Fruit fly (Drosophila melanogaster) whole organism, prepupa: Measurements from ENCODE around the gene CG7530.

Source experiments
- CG10631 ChIP-seq: fragments of 200-800 bp; sonication (Bioruptor generic); optimal IDR thresholded peaks from 2 replicates; lab custom pipeline; 2016; ENCODE audit warnings: missing biosample characterization, missing genetic modification characterization
- CG10669 ChIP-seq: fragments of 200-800 bp; sonication (Bioruptor generic); optimal IDR thresholded peaks from 3 replicates; lab custom pipeline; 2018; ENCODE audit warnings: missing biosample characterization, mild to moderate bottlenecking, missing genetic modification characterization, moderate library complexity
- CG11762 ChIP-seq: fragments of 200-800 bp; sonication (Bioruptor generic); optimal IDR thresholded peaks from 3 replicates; lab custom pipeline; 2016; ENCODE audit warnings: missing biosample characterization, missing genetic modification characterization; ENCODE audit not compliant: insufficient read depth
- CG15336 ChIP-seq: fragments of 200-800 bp; sonication (Bioruptor generic); IDR thresholded peaks from 2 replicates; pipeline ENCODE4 v1.3.6; 2022; ENCODE audit warnings: missing biosample characterization, missing genetic modification characterization
- CG1621 ChIP-seq: fragments of 200-800 bp; sonication (Bioruptor generic); optimal IDR thresholded peaks from 3 replicates; lab custom pipeline; 2018; ENCODE audit warnings: missing biosample characterization, mild to moderate bottlenecking, missing genetic modification characterization
- CG16779 ChIP-seq: fragments of 200-800 bp; sonication (Bioruptor generic); optimal IDR thresholded peaks from 3 replicates; lab custom pipeline; 2017; ENCODE audit warnings: missing biosample characterization, mild to moderate bottlenecking, missing genetic modification characterization
- CG3032 ChIP-seq: fragments of 200-800 bp; optimal IDR thresholded peaks from 2 replicates; lab custom pipeline; 2019; ENCODE audit warnings: missing biosample characterization, mild to moderate bottlenecking, missing genetic modification characterization, moderate library complexity
- CG32006 ChIP-seq: fragments of 200-800 bp; sonication (Bioruptor generic); optimal IDR thresholded peaks from 3 replicates; lab custom pipeline; 2017; ENCODE audit warnings: missing biosample characterization, mild to moderate bottlenecking, missing genetic modification characterization
- CG3919 ChIP-seq: fragments of 200-800 bp; sonication (Bioruptor generic); optimal IDR thresholded peaks from 3 replicates; lab custom pipeline; 2016; ENCODE audit warnings: missing biosample characterization, missing genetic modification characterization
- CG6163 ChIP-seq: fragments of 200-800 bp; sonication (Bioruptor generic); IDR thresholded peaks from 3 replicates; pipeline ENCODE4 v1.3.6; 2022; ENCODE audit warnings: missing biosample characterization, missing genetic modification characterization
- CG6276 ChIP-seq: fragments of 200-800 bp; sonication (Bioruptor generic); optimal IDR thresholded peaks from 2 replicates; lab custom pipeline; 2017; ENCODE audit warnings: missing biosample characterization, mild to moderate bottlenecking, missing genetic modification characterization
- CG6792 ChIP-seq: fragments of 200-800 bp; sonication (Bioruptor generic); optimal IDR thresholded peaks from 3 replicates; lab custom pipeline; 2016; ENCODE audit warnings: missing biosample characterization, missing genetic modification characterization
- CG6808 ChIP-seq: fragments of 200-800 bp; sonication (Bioruptor generic); optimal IDR thresholded peaks from 3 replicates; lab custom pipeline; 2017; ENCODE audit warnings: missing biosample characterization, missing genetic modification characterization, mild to moderate bottlenecking, moderate library complexity, missing genetic modification reagents
- CG6854 ChIP-seq: fragments of 200-800 bp; sonication (Bioruptor generic); optimal IDR thresholded peaks from 2 replicates; lab custom pipeline; 2017; ENCODE audit warnings: missing biosample characterization, mild to moderate bottlenecking, missing genetic modification characterization
- CG7368 ChIP-seq: fragments of 200-800 bp; sonication (Bioruptor generic); optimal IDR thresholded peaks from 3 replicates; lab custom pipeline; 2016; ENCODE audit warnings: missing biosample characterization, missing genetic modification characterization
- CG8119 ChIP-seq: fragments of 200-800 bp; sonication (Bioruptor generic); IDR thresholded peaks from 3 replicates; pipeline ENCODE4 v1.3.6; 2022; ENCODE audit warnings: missing biosample characterization, missing genetic modification characterization
- CG8632 ChIP-seq: fragments of 200-800 bp; sonication (Bioruptor generic); optimal IDR thresholded peaks from 3 replicates; lab custom pipeline; 2016; ENCODE audit warnings: missing biosample characterization, missing genetic modification characterization
- Eip78C ChIP-seq: fragments of 200-800 bp; sonication (Bioruptor generic); peaks from one replicate; lab custom pipeline; 2016; ENCODE audit warnings: missing biosample characterization, missing genetic modification characterization
- Eip93F ChIP-seq: fragments of 200-800 bp; sonication (Bioruptor generic); optimal IDR thresholded peaks from 2 replicates; lab custom pipeline; 2016; ENCODE audit warnings: missing biosample characterization, mild to moderate bottlenecking, missing genetic modification characterization
- Ets96B ChIP-seq: fragments of 200-800 bp; optimal IDR thresholded peaks from 2 replicates; lab custom pipeline; 2019; ENCODE audit warnings: missing biosample characterization, mild to moderate bottlenecking, missing genetic modification characterization, moderate library complexity
- Hr38 ChIP-seq: sonication (Bioruptor generic); optimal IDR thresholded peaks from 2 replicates; lab custom pipeline; 2016; ENCODE audit warnings: missing biosample characterization, missing genetic modification characterization
- Hr39 ChIP-seq: fragments of 200-800 bp; sonication (Bioruptor generic); optimal IDR thresholded peaks from 2 replicates; lab custom pipeline; 2016; ENCODE audit warnings: missing biosample characterization, missing genetic modification characterization
- Lpt ChIP-seq: fragments of 200-800 bp; sonication (Bioruptor generic); optimal IDR thresholded peaks from 3 replicates; lab custom pipeline; 2016; ENCODE audit warnings: missing biosample characterization, missing genetic modification characterization
- Met ChIP-seq: fragments of 200-800 bp; sonication (Bioruptor generic); optimal IDR thresholded peaks from 3 replicates; lab custom pipeline; 2016; ENCODE audit warnings: missing biosample characterization, missing genetic modification characterization
- OdsH ChIP-seq: fragments of 200-800 bp; sonication (Bioruptor generic); optimal IDR thresholded peaks from 3 replicates; lab custom pipeline; 2016; ENCODE audit warnings: missing biosample characterization, missing genetic modification characterization
- Smox ChIP-seq: fragments of 200-800 bp; sonication (Bioruptor generic); optimal IDR thresholded peaks from 3 replicates; lab custom pipeline; 2016; ENCODE audit warnings: missing biosample characterization, missing genetic modification characterization
- Sox102F ChIP-seq: fragments of 200-800 bp; sonication (Bioruptor generic); optimal IDR thresholded peaks from 2 replicates; lab custom pipeline; 2016; ENCODE audit warnings: missing biosample characterization, mild to moderate bottlenecking, missing genetic modification characterization
- Sox14 ChIP-seq: fragments of 200-800 bp; sonication (Bioruptor generic); optimal IDR thresholded peaks from 3 replicates; lab custom pipeline; 2016; ENCODE audit warnings: missing biosample characterization, missing genetic modification characterization
- achi ChIP-seq: fragments of 200-800 bp; sonication (Bioruptor generic); optimal IDR thresholded peaks from 3 replicates; lab custom pipeline; 2016; ENCODE audit warnings: missing biosample characterization, missing genetic modification characterization
- dac ChIP-seq: fragments of 200-800 bp; sonication (Bioruptor generic); optimal IDR thresholded peaks from 2 replicates; lab custom pipeline; 2017; ENCODE audit warnings: missing biosample characterization, mild to moderate bottlenecking, missing genetic modification characterization
- dsx ChIP-seq: fragments of 200-800 bp; optimal IDR thresholded peaks from 3 replicates; lab custom pipeline; 2019; ENCODE audit warnings: missing biosample characterization, mild to moderate bottlenecking, missing genetic modification characterization, moderate library complexity; ENCODE audit not compliant: poor library complexity, severe bottlenecking
- eg ChIP-seq: fragments of 200-800 bp; sonication (Bioruptor generic); IDR thresholded peaks from 3 replicates; pipeline ENCODE4 v1.3.6; 2022; ENCODE audit warnings: missing biosample characterization, missing genetic modification characterization
- esn ChIP-seq: fragments of 200-800 bp; sonication (Bioruptor generic); optimal IDR thresholded peaks from 2 replicates; lab custom pipeline; 2016; ENCODE audit warnings: missing biosample characterization, mild to moderate bottlenecking, missing genetic modification characterization, moderate library complexity
- fd59A ChIP-seq: fragments of 200-800 bp; sonication (Bioruptor generic); optimal IDR thresholded peaks from 2 replicates; lab custom pipeline; 2017; ENCODE audit warnings: missing biosample characterization, mild to moderate bottlenecking, missing genetic modification characterization, missing genetic modification reagents
- fkh ChIP-seq: fragments of 200-800 bp; sonication (Bioruptor generic); optimal IDR thresholded peaks from 3 replicates; lab custom pipeline; 2017; ENCODE audit warnings: missing biosample characterization, mild to moderate bottlenecking, missing genetic modification characterization, moderate library complexity
- spab ChIP-seq: fragments of 200-800 bp; sonication (Bioruptor generic); optimal IDR thresholded peaks from 2 replicates; lab custom pipeline; 2017; ENCODE audit warnings: missing biosample characterization, mild to moderate bottlenecking, missing genetic modification characterization, missing genetic modification reagents
- svp ChIP-seq: fragments of 200-800 bp; sonication (Bioruptor generic); peaks from one replicate; lab custom pipeline; 2016; ENCODE audit warnings: missing biosample characterization, missing genetic modification characterization
- vri ChIP-seq: fragments of 200-800 bp; sonication (Bioruptor generic); optimal IDR thresholded peaks from 3 replicates; lab custom pipeline; 2016; ENCODE audit warnings: missing biosample characterization, mild to moderate bottlenecking, missing genetic modification characterization

The CG7530 gene

DNA sequence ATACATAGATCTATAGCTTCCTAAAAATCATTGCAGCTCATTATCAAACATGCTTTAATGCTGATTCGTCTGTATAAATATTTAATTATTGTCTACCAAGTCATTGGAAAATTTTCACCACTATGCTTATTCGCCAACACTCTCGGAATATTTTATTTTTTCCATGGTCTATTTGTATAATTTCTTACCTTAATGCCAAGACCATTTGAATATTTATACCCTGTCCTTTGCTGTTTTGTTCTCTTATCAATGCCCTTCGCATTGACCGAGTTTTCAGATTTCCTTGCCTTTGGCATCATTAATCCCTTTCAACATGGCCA is 432 bp upstream of the CG7530 start:
- TF ChIP-seq CG3032 (tag; lab: Kevin White, UChicago) (no peak), achi (GFP tag; lab: Kevin White, UChicago) (no peak), CG3919 (no peak), CG10669 (GFP tag; lab: Kevin White, UChicago) (peak; percentile 12), Smox (GFP tag; lab: Kevin White, UChicago) (peak; percentile 33), CG10631 (GFP tag; lab: Kevin White, UChicago) (no peak), CG6854 (no peak), Sox102F (GFP tag; lab: Kevin White, UChicago) (no peak), Ets96B (tag; lab: Kevin White, UChicago) (peak; percentile 7), CG11762 (no peak), fkh (GFP tag; lab: Kevin White, UChicago) (no peak), dsx (GFP tag; lab: Kevin White, UChicago) (no peak), CG1621 (tag; lab: Kevin White, UChicago) (no peak), Sox14 (GFP tag; lab: Kevin White, UChicago) (no peak), CG8119 (GFP tag; lab: Robert Waterston, UW) (0 out of 3 replicates have a peak, but pooled peaks have one; percentile 7), esn (peak; percentile 46), spab (GFP tag; lab: Kevin White, UChicago) (no peak), Eip93F (GFP tag; lab: Kevin White, UChicago) (no peak), Eip78C (GFP tag; lab: Kevin White, UChicago) (peak; percentile 84), fd59A (GFP tag; lab: Kevin White, UChicago) (no peak), vri (GFP tag; lab: Kevin White, UChicago) (no peak), OdsH (GFP tag; lab: Kevin White, UChicago) (no peak), CG6276 (GFP tag; lab: Kevin White, UChicago) (no peak), Hr39 (GFP tag; lab: Kevin White, UChicago) (no peak), Met (GFP tag; lab: Kevin White, UChicago) (no peak), svp (peak; percentile 46), CG7368 (no peak), Lpt (no peak), CG6808 (GFP tag; lab: Kevin White, UChicago) (no peak), CG8632 (GFP tag; lab: Kevin White, UChicago) (no peak), Hr38 (GFP tag; lab: Kevin White, UChicago) (no peak), CG6792 (GFP tag; lab: Kevin White, UChicago) (no peak), CG32006 (GFP tag; lab: Kevin White, UChicago) (no peak), dac (no peak)

DNA sequence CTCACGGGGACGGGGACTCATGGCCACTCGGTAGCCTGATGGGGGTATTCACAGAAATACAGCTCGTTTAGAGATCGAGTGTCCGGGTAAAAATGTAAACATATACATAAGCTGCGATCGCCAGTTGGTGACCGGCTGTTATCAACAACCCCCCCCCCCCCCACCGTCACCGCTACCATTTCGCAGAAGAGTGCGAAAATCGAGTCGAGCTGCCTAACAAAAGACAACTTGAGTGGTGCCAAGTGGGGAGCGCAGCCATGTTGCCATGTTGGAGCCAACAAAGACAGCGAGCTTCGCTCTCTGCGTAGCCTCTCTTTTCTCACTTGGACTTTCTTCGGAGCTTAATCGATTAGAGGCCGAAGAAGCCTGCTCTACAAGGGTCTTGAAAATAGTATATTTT is 714 bp downstream of the CG7530 start:
- TF ChIP-seq CG6163 (GFP tag; lab: Robert Waterston, UW) (peak; percentile 32; the same call in 1 of the 3 replicates), CG16779 (tag; lab: Kevin White, UChicago) (no peak), CG15336 (peak; percentile 21; the same call in 1 of the 2 replicates), Eip78C (GFP tag; lab: Kevin White, UChicago) (peak; percentile 36), eg (peak; percentile 23; the same call in 1 of the 3 replicates), Smox (GFP tag; lab: Kevin White, UChicago) (no peak), achi (GFP tag; lab: Kevin White, UChicago) (no peak), CG1621 (tag; lab: Kevin White, UChicago) (peak; percentile 11), fkh (GFP tag; lab: Kevin White, UChicago) (peak; percentile 2)
- TF ChIP-seq, all 60 proteins: peak for 6
